Worm (Caenorhabditis elegans): ENCODE data around the gene EEED8.18.

ce11 chrII:5412467-5412866 lies at the start of gene EEED8.18, which contains the start of gene EEED8.13:
- TF ChIP-seq dao-5 (tag; optimal IDR thresholded peaks at IDR 0.05) (no peak), W03F9.2 (tag; optimal IDR thresholded peaks at IDR 0.05) (no peak)

All from whole organism, L4/young adult.